Fruit fly (Drosophila melanogaster): ENCODE data around the gene nSyb.

The nSyb gene

dm6 chr3L:1668504-1668903 is 31.0 kb upstream of the nSyb start, which contains the start of gene RpL23A (continued):
- TF ChIP-seq CG16815 (GFP tag; optimal IDR thresholded peaks at IDR 0.05) (peak; percentile 88), bsh (GFP tag; optimal IDR thresholded peaks at IDR 0.05) (peak in 1 of 2 experiments; percentile 86), CG4820 (GFP tag; optimal IDR thresholded peaks at IDR 0.05) (peak; percentile 90), pnt (GFP tag; optimal IDR thresholded peaks at IDR 0.05) (peak; percentile 90), abd-A (tag; optimal IDR thresholded peaks at IDR 0.05) (peak; percentile 62), nerfin-2 (GFP tag; IDR thresholded peaks at IDR 0.05; ENCODE audit: partially characterized antibody) (peak; percentile 37; the same call in 1 of the 2 replicates), ewg (GFP tag; optimal IDR thresholded peaks at IDR 0.05) (peak; percentile 93), crc (GFP tag; optimal IDR thresholded peaks at IDR 0.05) (peak; percentile 95), CG1792 (GFP tag; optimal IDR thresholded peaks at IDR 0.05) (peak; percentile 96), CG9876 (GFP tag; optimal IDR thresholded peaks at IDR 0.05) (peak; percentile 98), CG33557 (GFP tag; optimal IDR thresholded peaks at IDR 0.05) (peak; percentile 87), fd102C (GFP tag; optimal IDR thresholded peaks at IDR 0.05) (peak; percentile 93), tna (GFP tag; IDR thresholded peaks at IDR 0.05; ENCODE audit: partially characterized antibody) (no peak), trem (tag; optimal IDR thresholded peaks at IDR 0.05) (peak; percentile 91), aop (GFP tag; IDR thresholded peaks at IDR 0.05) (peak; percentile 54; the same call in 1 of the 2 replicates), CG9609 (GFP tag; optimal IDR thresholded peaks at IDR 0.05) (peak; percentile 98), CG6813 (GFP tag; optimal IDR thresholded peaks at IDR 0.05) (peak; percentile 96), al (GFP tag; IDR thresholded peaks at IDR 0.05) (peak; percentile 91), Sox102F (GFP tag; optimal IDR thresholded peaks at IDR 0.05) (no peak), Vsx1 (GFP tag; optimal IDR thresholded peaks at IDR 0.05) (peak; percentile 98), CG2120 (GFP tag; optimal IDR thresholded peaks at IDR 0.05) (peak; percentile 91), CG7372 (GFP tag; IDR thresholded peaks at IDR 0.05) (peak; percentile 90), CG13424 (tag; optimal IDR thresholded peaks at IDR 0.05) (peak; percentile 84), CG4730 (GFP tag; IDR thresholded peaks at IDR 0.05) (peak; percentile 97), CG10543 (GFP tag; optimal IDR thresholded peaks at IDR 0.05) (peak; percentile 97), gsb-n (tag; optimal IDR thresholded peaks at IDR 0.05) (peak; percentile 92), twi (tag; optimal IDR thresholded peaks at IDR 0.05) (peak; percentile 80), CG13123 (GFP tag; optimal IDR thresholded peaks at IDR 0.05) (peak; percentile 92), CG14710 (tag; optimal IDR thresholded peaks at IDR 0.05) (peak; percentile 97), Drgx (GFP tag; IDR thresholded peaks at IDR 0.05) (peak; percentile 70), ab (GFP tag; optimal IDR thresholded peaks at IDR 0.05) (peak; percentile 81), bowl (GFP tag; IDR thresholded peaks at IDR 0.05) (peak; percentile 43; the same call in 1 of the 2 replicates), mld (GFP tag; IDR thresholded peaks at IDR 0.05; ENCODE audit: partially characterized antibody) (no peak), CG11695 (GFP tag; IDR thresholded peaks at IDR 0.05) (peak; percentile 88), NFAT (GFP tag; IDR thresholded peaks at IDR 0.05) (peak; percentile 97), usp (GFP tag; optimal IDR thresholded peaks at IDR 0.05) (no peak), MBD-R2 (GFP tag; IDR thresholded peaks at IDR 0.05) (peak; percentile 87), Atf-2 (GFP tag; optimal IDR thresholded peaks at IDR 0.05) (peak; percentile 93), Xrp1 (GFP tag; IDR thresholded peaks at IDR 0.05) (peak; percentile 78), gsb (GFP tag; IDR thresholded peaks at IDR 0.05) (peak; percentile 88), CG8944 (GFP tag; optimal IDR thresholded peaks at IDR 0.05) (peak; percentile 96), CG2202 (tag; optimal IDR thresholded peaks at IDR 0.05) (peak; percentile 86), vnd (GFP tag; IDR thresholded peaks at IDR 0.05; ENCODE audit: partially characterized antibody) (no peak), CG4617 (GFP tag; optimal IDR thresholded peaks at IDR 0.05; ENCODE audit: borderline replicate concordance) (peak; percentile 93), eve (GFP tag; optimal IDR thresholded peaks at IDR 0.05) (no peak), H15 (GFP tag; IDR thresholded peaks at IDR 0.05) (peak; percentile 92), CG17802 (tag; optimal IDR thresholded peaks at IDR 0.05) (peak; percentile 84), Optix (GFP tag; IDR thresholded peaks at IDR 0.05) (peak; percentile 91), Meics (GFP tag; optimal IDR thresholded peaks at IDR 0.05) (peak; percentile 98), CG3995 (GFP tag; optimal IDR thresholded peaks at IDR 0.05) (peak; percentile 81)
